Worm (Caenorhabditis elegans): Measurements from ENCODE around the gene osm-5.

The osm-5 gene

DNA sequence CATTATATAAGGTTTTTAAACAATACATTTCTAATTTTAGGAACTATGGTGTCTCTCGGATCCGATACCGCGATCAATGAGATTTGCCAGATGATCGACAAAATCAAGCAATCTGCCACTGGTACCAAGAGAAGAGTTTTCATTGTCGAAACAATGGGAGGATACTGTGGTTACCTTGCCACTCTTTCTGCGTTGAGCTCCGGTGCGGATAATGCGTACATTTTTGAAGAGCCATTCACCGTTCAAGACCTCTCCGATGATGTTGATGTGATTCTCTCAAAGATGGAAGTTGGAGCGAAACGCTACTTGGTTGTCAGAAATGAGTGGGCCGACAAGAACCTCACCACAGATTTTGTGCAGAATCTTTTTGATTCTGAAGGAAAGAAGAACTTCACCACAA is 40.5 kb upstream of the osm-5 start:
- TF ChIP-seq akir-1 (GFP tag; optimal IDR thresholded peaks at IDR 0.05) (no peak), ztf-6 (GFP tag; IDR thresholded peaks at IDR 0.05) (no peak), nhr-90 (tag; optimal IDR thresholded peaks at IDR 0.05) (no peak), sptf-2 (GFP tag; optimal IDR thresholded peaks at IDR 0.05) (no peak), ceh-40 (GFP tag; IDR thresholded peaks at IDR 0.05) (no peak), B0336.3 (GFP tag; IDR thresholded peaks at IDR 0.05) (no peak), nhr-120 (GFP tag; IDR thresholded peaks at IDR 0.05) (no peak), cebp-2 (GFP tag; IDR thresholded peaks at IDR 0.05) (no peak), snpc-4 (GFP tag; optimal IDR thresholded peaks at IDR 0.05) (no peak), snpc-4 (tag; optimal IDR thresholded peaks at IDR 0.05) (no peak), F22D6.2 (tag; optimal IDR thresholded peaks at IDR 0.05) (no peak), nhr-27 (tag; optimal IDR thresholded peaks at IDR 0.05) (no peak), efl-1 (GFP tag; optimal IDR thresholded peaks at IDR 0.05) (no peak), egrh-3 (GFP tag; IDR thresholded peaks at IDR 0.05) (no peak), unc-62 (GFP tag; optimal IDR thresholded peaks at IDR 0.05) (no peak), let-526 (GFP tag; IDR thresholded peaks at IDR 0.05) (no peak), fkh-3 (tag; optimal IDR thresholded peaks at IDR 0.05) (no peak), T26A5.8 (tag; optimal IDR thresholded peaks at IDR 0.05) (no peak), hlh-12 (tag; optimal IDR thresholded peaks at IDR 0.05) (no peak), hrde-1 (tag; optimal IDR thresholded peaks at IDR 0.05; ENCODE audit: borderline replicate concordance) (no peak), egl-44 (GFP tag; IDR thresholded peaks at IDR 0.05) (no peak)

DNA sequence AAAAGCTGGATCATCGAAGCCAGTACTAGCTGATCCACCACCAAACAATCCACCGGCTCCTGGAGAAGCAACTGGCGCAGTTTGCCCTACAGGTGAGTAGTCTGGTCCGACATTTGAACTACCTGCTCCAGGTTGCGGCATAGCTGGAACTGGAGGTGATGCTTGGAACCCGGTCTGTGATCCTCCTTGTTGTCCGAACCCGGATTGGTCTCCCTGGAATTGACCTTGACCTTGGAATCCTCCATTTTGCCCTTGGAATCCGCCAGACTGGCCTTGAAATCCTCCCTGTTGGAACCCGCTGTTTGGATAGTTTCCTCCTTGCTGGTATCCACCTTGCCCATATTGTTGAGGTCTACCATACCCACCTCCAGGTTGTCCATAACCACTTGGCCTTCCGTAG is 38.1 kb upstream of the osm-5 start:
- TF ChIP-seq B0019.2 (GFP tag; conservative IDR thresholded peaks at IDR 0.05) (no peak), Y67H2A.10 (GFP tag; conservative IDR thresholded peaks at IDR 0.05) (no peak), mcd-1 (GFP tag; IDR thresholded peaks at IDR 0.05) (0 out of 2 replicates have a peak, but pooled peaks have one; percentile 9), attf-6 (GFP tag; IDR thresholded peaks at IDR 0.05) (no peak), zfh-2 (GFP tag; conservative IDR thresholded peaks at IDR 0.05) (peak; percentile 54; the same call in 1 of the 2 replicates), lir-1 (GFP tag; conservative IDR thresholded peaks at IDR 0.05) (no peak), madf-3 (GFP tag; IDR thresholded peaks at IDR 0.05) (0 out of 2 replicates have a peak, but pooled peaks have one; percentile 70)

DNA sequence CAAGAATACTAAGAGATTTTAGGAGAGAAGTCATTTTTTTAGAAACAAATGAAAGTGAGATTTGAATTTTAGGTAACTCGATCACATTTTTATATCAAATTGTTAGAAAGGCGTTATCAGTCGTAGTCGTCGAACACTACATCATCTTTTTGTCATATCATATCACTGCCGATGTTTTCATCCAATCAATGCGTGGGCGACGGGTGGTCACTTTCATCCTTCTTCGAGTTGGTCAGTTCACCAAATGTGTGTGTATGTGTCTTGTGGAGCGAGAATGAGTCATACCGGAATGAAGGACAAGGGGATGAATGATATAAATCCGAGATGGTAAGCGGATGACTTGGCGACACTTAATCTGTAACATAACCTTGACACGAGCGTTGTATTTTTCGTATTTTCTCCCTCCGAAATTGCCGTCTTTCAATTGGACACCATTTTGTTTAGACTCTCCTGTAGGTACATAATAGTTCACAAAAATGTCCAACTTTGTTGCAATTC is 37.5 kb upstream of the osm-5 start, which contains the start of the genes Y41G9A.10 and Y41G9A.5:
TSS of gene Y41G9A.10 (minus strand) at position 51 of the 498 bp plus-strand sequence.
TSS of gene Y41G9A.5 (plus strand) at position 160 of the 498 bp plus-strand sequence.
- TF ChIP-seq egl-44 (GFP tag; IDR thresholded peaks at IDR 0.05) (no peak), F10E7.11 (tag; optimal IDR thresholded peaks at IDR 0.05) (no peak)

DNA sequence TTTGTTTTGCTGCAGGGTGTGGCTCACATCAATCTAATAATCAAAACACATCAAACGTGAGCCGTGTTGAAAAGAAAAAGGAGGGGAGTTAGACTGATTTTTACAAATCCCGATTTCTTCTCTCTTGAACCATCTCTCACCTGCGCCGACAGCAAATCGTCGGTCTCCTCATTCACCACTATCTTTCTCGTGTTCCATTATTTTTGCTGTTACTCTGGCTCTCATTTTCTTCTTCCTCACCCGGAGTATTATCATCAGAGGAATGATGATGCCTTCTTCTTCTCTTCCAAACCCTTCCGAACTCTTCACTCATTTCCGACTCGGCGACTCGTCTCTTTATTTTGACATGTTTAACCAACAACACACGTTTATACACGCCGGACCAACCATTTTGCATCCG is 33.8 kb upstream of the osm-5 start:
- no peak for TF ChIP-seq lsl-1 (GFP tag; optimal IDR thresholded peaks at IDR 0.05)
- TF ChIP-seq D2030.7 (GFP tag; IDR thresholded peaks at IDR 0.05), result no peak
- no peak for TF ChIP-seq Y53F4B.3 (GFP tag; IDR thresholded peaks at IDR 0.05)
- no peak for TF ChIP-seq bed-2 (GFP tag; IDR thresholded peaks at IDR 0.05)
- TF ChIP-seq egrh-3 (GFP tag; IDR thresholded peaks at IDR 0.05), result no peak
- TF ChIP-seq nfyb-1 (GFP tag; IDR thresholded peaks at IDR 0.05), result no peak
- no peak for TF ChIP-seq lag-1 (GFP tag; IDR thresholded peaks at IDR 0.05)
- TF ChIP-seq hmg-20 (GFP tag; IDR thresholded peaks at IDR 0.05), result no peak
- no peak for TF ChIP-seq nhr-27 (tag; optimal IDR thresholded peaks at IDR 0.05)
- TF ChIP-seq attf-6 (GFP tag; IDR thresholded peaks at IDR 0.05), result no peak
- TF ChIP-seq snpc-1.3 (tag; optimal IDR thresholded peaks at IDR 0.05; ENCODE audit: insufficient read depth), result no peak
- no peak for TF ChIP-seq F33H1.4 (GFP tag; IDR thresholded peaks at IDR 0.05)
- no peak for TF ChIP-seq snpc-3.4 (tag; optimal IDR thresholded peaks at IDR 0.05)
- no peak for TF ChIP-seq dpl-1 (GFP tag; optimal IDR thresholded peaks at IDR 0.05)
- TF ChIP-seq zfh-2 (GFP tag; conservative IDR thresholded peaks at IDR 0.05), result no peak
- TF ChIP-seq Y95B8A.8 (GFP tag; IDR thresholded peaks at IDR 0.05), result no peak
- TF ChIP-seq ceh-27 (GFP tag; optimal IDR thresholded peaks at IDR 0.05), result no peak
